Fruit fly (Drosophila melanogaster) whole organism, wandering third instar larva: ENCODE data around the gene dnd.
A peak's percentile ranks its signal among the peaks of the same experiment; 100 is the strongest.

Experiments used
- Abd-B ChIP-seq: fragments of >200 bp; optimal IDR thresholded peaks from 2 replicates; lab custom pipeline; 2017; ENCODE audit warnings: missing biosample characterization, missing genetic modification characterization
- CG32264 ChIP-seq: fragments of 200-800 bp; sonication (Bioruptor generic); optimal IDR thresholded peaks from 2 replicates; lab custom pipeline; 2016; ENCODE audit warnings: missing biosample characterization, missing genetic modification characterization
- CG9705 ChIP-seq: fragments of 200-800 bp; sonication (Bioruptor generic); optimal IDR thresholded peaks from 2 replicates; lab custom pipeline; 2018; ENCODE audit warnings: missing biosample characterization, mild to moderate bottlenecking, missing genetic modification characterization
- CrebA ChIP-seq: fragments of 200-800 bp; sonication (Bioruptor generic); optimal IDR thresholded peaks from 2 replicates; lab custom pipeline; 2016; ENCODE audit warnings: missing biosample characterization, mild to moderate bottlenecking, missing genetic modification characterization, borderline replicate concordance
- Dfd ChIP-seq: fragments of >200 bp; optimal IDR thresholded peaks from 2 replicates; lab custom pipeline; 2017; ENCODE audit warnings: missing biosample characterization, missing genetic modification characterization
- GATAd ChIP-seq: sonication (Bioruptor generic); optimal IDR thresholded peaks from 2 replicates; lab custom pipeline; 2016; ENCODE audit warnings: missing biosample characterization, missing genetic modification characterization
- HLH106 ChIP-seq: fragments of 200-800 bp; optimal IDR thresholded peaks from 3 replicates; lab custom pipeline; 2019; ENCODE audit warnings: missing biosample characterization, mild to moderate bottlenecking, missing genetic modification characterization, moderate library complexity
- Hnf4 ChIP-seq: fragments of 200-800 bp; sonication (Bioruptor generic); optimal IDR thresholded peaks from 2 replicates; lab custom pipeline; 2016; ENCODE audit warnings: missing biosample characterization, mild to moderate bottlenecking, missing genetic modification characterization
- Hr78 ChIP-seq: fragments of >200 bp; optimal IDR thresholded peaks from 2 replicates; lab custom pipeline; 2017; ENCODE audit warnings: missing biosample characterization, missing genetic modification characterization
- Hr83 ChIP-seq: fragments of 200-300 bp; sonication (Bioruptor generic); optimal IDR thresholded peaks from 2 replicates; lab custom pipeline; 2016; ENCODE audit warnings: missing biosample characterization, mild to moderate bottlenecking, missing genetic modification characterization, moderate library complexity; ENCODE audit not compliant: poor library complexity, severe bottlenecking
- Jra ChIP-seq: sonication (Bioruptor generic); optimal IDR thresholded peaks from 2 replicates; lab custom pipeline; 2016; ENCODE audit warnings: missing biosample characterization, missing genetic modification characterization
- Mio ChIP-seq: sonication (Bioruptor generic); optimal IDR thresholded peaks from 2 replicates; lab custom pipeline; 2016; ENCODE audit warnings: missing biosample characterization, missing genetic modification characterization
- Myc ChIP-seq: fragments of >200 bp; optimal IDR thresholded peaks from 2 replicates; lab custom pipeline; 2017
- N ChIP-seq: fragments of >200 bp; optimal IDR thresholded peaks from 2 replicates; lab custom pipeline; 2018; ENCODE audit warnings: missing biosample characterization, missing external identifiers, missing genetic modification characterization
- OdsH ChIP-seq: fragments of 200-800 bp; sonication (Bioruptor generic); optimal IDR thresholded peaks from 2 replicates; lab custom pipeline; 2016; ENCODE audit warnings: missing biosample characterization, mild to moderate bottlenecking, missing genetic modification characterization
- Rel ChIP-seq, 2 experiments: fragments of 200-800 bp; sonication (Bioruptor generic) in 1 of 2; optimal IDR thresholded peaks; 2 replicates in 1 of 2; 3 replicates in 1 of 2; lab custom pipeline; 2016 to 2019; ENCODE audit warnings: mild to moderate bottlenecking in 2 of 2, missing biosample characterization in 2 of 2, missing genetic modification characterization in 2 of 2, moderate library complexity in 1 of 2
- Sp1 ChIP-seq: fragments of 200-800 bp; sonication (Bioruptor generic); optimal IDR thresholded peaks from 3 replicates; lab custom pipeline; 2019; ENCODE audit warnings: missing biosample characterization, mild to moderate bottlenecking, missing genetic modification characterization, moderate library complexity
- br ChIP-seq: fragments of 200-800 bp; sonication (Bioruptor generic); optimal IDR thresholded peaks from 2 replicates; lab custom pipeline; 2016; ENCODE audit warnings: missing biosample characterization, missing genetic modification characterization
- brk ChIP-seq: fragments of 200-800 bp; sonication (Bioruptor generic); optimal IDR thresholded peaks from 2 replicates; lab custom pipeline; 2016; ENCODE audit warnings: missing biosample characterization, mild to moderate bottlenecking, missing genetic modification characterization
- dl ChIP-seq, 2 experiments: fragments of 175-275, 200-275 bp in 1 of 2; fragments of 200-275 bp in 1 of 2; sonication (Bioruptor generic); optimal IDR thresholded peaks; lab custom pipeline; 2018; ENCODE audit warnings: mild to moderate bottlenecking in 2 of 2, missing biosample characterization in 2 of 2, missing genetic modification characterization in 2 of 2, moderate library complexity in 2 of 2; ENCODE audit not compliant: partially characterized antibody in 2 of 2, insufficient read depth in 1 of 2
- dmrt93B ChIP-seq: fragments of 200-800 bp; sonication (Bioruptor generic); optimal IDR thresholded peaks from 2 replicates; lab custom pipeline; 2018; ENCODE audit warnings: missing biosample characterization, mild to moderate bottlenecking, missing genetic modification characterization
- dsf ChIP-seq: sonication (Bioruptor generic); optimal IDR thresholded peaks from 2 replicates; lab custom pipeline; 2016; ENCODE audit warnings: missing biosample characterization, missing genetic modification characterization, borderline replicate concordance
- ey ChIP-seq: fragments of 200-800 bp; sonication (Bioruptor generic); optimal IDR thresholded peaks from 2 replicates; lab custom pipeline; 2016; ENCODE audit warnings: missing biosample characterization, missing genetic modification characterization
- foxo ChIP-seq, 2 experiments: fragments of 200-800 bp; sonication (Bioruptor generic); optimal IDR thresholded peaks; 2 replicates in 1 of 2; 3 replicates in 1 of 2; lab custom pipeline; 2016 to 2017; ENCODE audit warnings: missing biosample characterization in 2 of 2, missing genetic modification characterization in 2 of 2
- fru ChIP-seq: fragments of 200-800 bp; sonication (Bioruptor generic); optimal IDR thresholded peaks from 3 replicates; lab custom pipeline; 2016; ENCODE audit warnings: missing biosample characterization, mild to moderate bottlenecking, missing genetic modification characterization
- h ChIP-seq: fragments of 200-800 bp; sonication (Bioruptor generic); optimal IDR thresholded peaks from 3 replicates; lab custom pipeline; 2016; ENCODE audit warnings: missing biosample characterization, mild to moderate bottlenecking, missing genetic modification characterization
- jim ChIP-seq: fragments of 175-275, 200-325 bp; sonication (Bioruptor generic); optimal IDR thresholded peaks from 2 replicates; lab custom pipeline; 2016; ENCODE audit warnings: missing biosample characterization, mild to moderate bottlenecking, missing genetic modification characterization
- lola ChIP-seq: fragments of >200 bp; optimal IDR thresholded peaks from 2 replicates; lab custom pipeline; 2017; ENCODE audit warnings: missing biosample characterization, missing genetic modification characterization
- pan ChIP-seq: fragments of >200 bp; optimal IDR thresholded peaks from 2 replicates; lab custom pipeline; 2017
- psq ChIP-seq: fragments of 200-800 bp; sonication (Bioruptor generic); optimal IDR thresholded peaks from 3 replicates; lab custom pipeline; 2017; ENCODE audit warnings: missing biosample characterization, mild to moderate bottlenecking, missing genetic modification characterization, moderate library complexity
- rgr ChIP-seq: fragments of 200-800 bp; sonication (Bioruptor generic); optimal IDR thresholded peaks from 3 replicates; lab custom pipeline; 2016; ENCODE audit warnings: missing biosample characterization, mild to moderate bottlenecking, missing genetic modification characterization
- sage ChIP-seq: fragments of 200-800 bp; sonication (Bioruptor generic); optimal IDR thresholded peaks from 2 replicates; lab custom pipeline; 2016; ENCODE audit warnings: missing biosample characterization, mild to moderate bottlenecking, missing genetic modification characterization
- sv ChIP-seq: fragments of 200-800 bp; sonication (Bioruptor generic); optimal IDR thresholded peaks from 3 replicates; lab custom pipeline; 2016; ENCODE audit warnings: missing biosample characterization, missing genetic modification characterization
- tai ChIP-seq: sonication (Bioruptor generic); optimal IDR thresholded peaks from 2 replicates; lab custom pipeline; 2016; ENCODE audit warnings: missing biosample characterization, missing genetic modification characterization
- usp ChIP-seq: fragments of >200 bp; optimal IDR thresholded peaks from 2 replicates; lab custom pipeline; 2017; ENCODE audit warnings: missing biosample characterization, missing genetic modification characterization
- woc ChIP-seq: sonication (Bioruptor generic); optimal IDR thresholded peaks from 2 replicates; lab custom pipeline; 2016; ENCODE audit warnings: missing biosample characterization, mild to moderate bottlenecking, missing genetic modification characterization

The dnd gene

dm6 chr3R:21933952-21934351, 46.8 kb upstream of the dnd start:
- TF ChIP-seq Mio (GFP tag; lab: Kevin White, UChicago) (no peak), HLH106 (no peak), tai (no peak), dsf (no peak), Myc (lab: Kevin White, UChicago) (no peak), sage (no peak), OdsH (GFP tag; lab: Kevin White, UChicago) (no peak), GATAd (GFP tag; lab: Kevin White, UChicago) (no peak), usp (GFP tag; lab: Kevin White, UChicago) (no peak), jim (GFP tag; lab: Kevin White, UChicago) (no peak), Hr83 (GFP tag; lab: Kevin White, UChicago) (no peak), Sp1 (no peak), Rel (GFP tag; optimal IDR thresholded peaks at IDR 0.05; lab: Kevin White, UChicago) (no peak), Rel (tag; optimal IDR thresholded peaks at IDR 0.05; lab: Kevin White, UChicago) (no peak), lola (GFP tag; lab: Kevin White, UChicago) (no peak), woc (GFP tag; lab: Kevin White, UChicago) (no peak), Jra (no peak)

dm6 chr3R:21931346-21931745, 44.2 kb upstream of the dnd start:
- peak; percentile 9 for TF ChIP-seq HLH106
- TF ChIP-seq psq (GFP tag; lab: Kevin White, UChicago): peak; percentile 50
- TF ChIP-seq rgr (GFP tag; lab: Kevin White, UChicago): peak; percentile 63
- TF ChIP-seq foxo (GFP tag; optimal IDR thresholded peaks at IDR 0.05; lab: Kevin White, UChicago): peak in 1 of 2 experiments; percentile 17
- TF ChIP-seq brk (GFP tag; lab: Kevin White, UChicago): peak; percentile 9
- TF ChIP-seq pan: no peak
- no peak for TF ChIP-seq N
- TF ChIP-seq Sp1: peak; percentile 37
- TF ChIP-seq h: peak; percentile 9
- peak; percentile 49 for TF ChIP-seq OdsH (GFP tag; lab: Kevin White, UChicago)
- peak; percentile 4 for TF ChIP-seq ey (GFP tag; lab: Kevin White, UChicago)
- TF ChIP-seq, all 38 proteins: peak for 9

- TF ChIP-seq OdsH (GFP tag; lab: Kevin White, UChicago) (no peak), ey (GFP tag; lab: Kevin White, UChicago) (no peak), fru (GFP tag; lab: Kevin White, UChicago) (no peak), sv (GFP tag; lab: Kevin White, UChicago) (no peak), Mio (GFP tag; lab: Kevin White, UChicago) (no peak)
Measured at dm6 chr3R:21928214-21928613, 41.1 kb upstream of the dnd start.

dm6 chr3R:21923742-21924141, 36.6 kb upstream of the dnd start:
- TF ChIP-seq dmrt93B: no peak
- no peak for TF ChIP-seq Jra
- TF ChIP-seq usp (GFP tag; lab: Kevin White, UChicago): no peak
- no peak for TF ChIP-seq N
- no peak for TF ChIP-seq Myc (lab: Kevin White, UChicago)
- TF ChIP-seq Sp1: no peak
- TF ChIP-seq lola (GFP tag; lab: Kevin White, UChicago): no peak
- TF ChIP-seq OdsH (GFP tag; lab: Kevin White, UChicago): no peak
- TF ChIP-seq ey (GFP tag; lab: Kevin White, UChicago): no peak
- TF ChIP-seq sv (GFP tag; lab: Kevin White, UChicago): no peak
- TF ChIP-seq tai: no peak
- TF ChIP-seq Dfd (GFP tag; lab: Kevin White, UChicago): no peak
- TF ChIP-seq woc (GFP tag; lab: Kevin White, UChicago): no peak
- no peak for TF ChIP-seq foxo (GFP tag; optimal IDR thresholded peaks at IDR 0.05; lab: Kevin White, UChicago)
- no peak for TF ChIP-seq dl (GFP tag; optimal IDR thresholded peaks at IDR 0.05; lab: Kevin White, UChicago; ENCODE audit: insufficient read depth in 1 of 2, partially characterized antibody in 2 of 2)
- no peak for TF ChIP-seq br (GFP tag; lab: Kevin White, UChicago)
- TF ChIP-seq psq (GFP tag; lab: Kevin White, UChicago): no peak
- TF ChIP-seq CrebA (GFP tag; lab: Kevin White, UChicago): no peak

- TF ChIP-seq woc (GFP tag; lab: Kevin White, UChicago): no peak
- peak; percentile 26 for TF ChIP-seq dmrt93B
- TF ChIP-seq brk (GFP tag; lab: Kevin White, UChicago): no peak
- TF ChIP-seq ey (GFP tag; lab: Kevin White, UChicago): peak; percentile 71
- TF ChIP-seq foxo (GFP tag; optimal IDR thresholded peaks at IDR 0.05; lab: Kevin White, UChicago): peak in 1 of 2 experiments; percentile 53
- peak; percentile 27 for TF ChIP-seq br (GFP tag; lab: Kevin White, UChicago)
- no peak for TF ChIP-seq dl (GFP tag; optimal IDR thresholded peaks at IDR 0.05; lab: Kevin White, UChicago; ENCODE audit: insufficient read depth in 1 of 2, partially characterized antibody in 2 of 2)
- no peak for TF ChIP-seq CG32264 (GFP tag; lab: Kevin White, UChicago)
- peak; percentile 58 for TF ChIP-seq Sp1
- TF ChIP-seq sage: no peak
- TF ChIP-seq tai: no peak
- peak; percentile 67 for TF ChIP-seq HLH106
- no peak for TF ChIP-seq Hr78 (GFP tag; lab: Kevin White, UChicago)
- peak; percentile 28 for TF ChIP-seq Hnf4 (GFP tag; lab: Kevin White, UChicago)
- TF ChIP-seq Mio (GFP tag; lab: Kevin White, UChicago): no peak
- TF ChIP-seq CG9705 (GFP tag; lab: Kevin White, UChicago): peak; percentile 25
- no peak for TF ChIP-seq Jra
- no peak for TF ChIP-seq N
- TF ChIP-seq jim (GFP tag; lab: Kevin White, UChicago): no peak
- no peak for TF ChIP-seq pan
- TF ChIP-seq rgr (GFP tag; lab: Kevin White, UChicago): peak; percentile 49
- TF ChIP-seq psq (GFP tag; lab: Kevin White, UChicago): peak; percentile 43
- no peak for TF ChIP-seq GATAd (GFP tag; lab: Kevin White, UChicago)
- no peak for TF ChIP-seq CrebA (GFP tag; lab: Kevin White, UChicago)
- TF ChIP-seq Abd-B (GFP tag; lab: Kevin White, UChicago): no peak
- peak; percentile 67 for TF ChIP-seq h
Measured at dm6 chr3R:21922674-21923323, 35.6 kb upstream of the dnd start.
